Worm (Caenorhabditis elegans): ENCODE results near the gene C56C10.4.

ce11 chrII:6578378-6578777 lies 4.5 kb upstream of the C56C10.4 start, which contains the start of gene sra-31:
- no peak for TF ChIP-seq ets-5 (GFP tag; IDR thresholded peaks at IDR 0.05)
- no peak for TF ChIP-seq elt-2 (tag; optimal IDR thresholded peaks at IDR 0.05)
- no peak for TF ChIP-seq nhr-71 (tag; optimal IDR thresholded peaks at IDR 0.05)
- no peak for TF ChIP-seq ces-1 (GFP tag; optimal IDR thresholded peaks at IDR 0.05)
- no peak for TF ChIP-seq lin-13 (GFP tag; optimal IDR thresholded peaks at IDR 0.05)
